Fruit fly (Drosophila melanogaster) Kc167 (cell line): ENCODE results near the gene CG34434.

Experiments
- Myc ChIP-seq: fragments of >200 bp; optimal IDR thresholded peaks from 2 replicates; lab custom pipeline; 2017; ENCODE audit warnings: missing external identifiers
- Sin3A ChIP-seq: fragments of >200 bp; optimal IDR thresholded peaks from 2 replicates; lab custom pipeline; 2018; ENCODE audit warnings: missing external identifiers
- h ChIP-seq: fragments of >200 bp; optimal IDR thresholded peaks from 3 replicates; lab custom pipeline; 2018; ENCODE audit warnings: missing external identifiers
- insv ChIP-seq: fragments of >200 bp; optimal IDR thresholded peaks from 3 replicates; lab custom pipeline; 2018; ENCODE audit warnings: missing external identifiers
- psq ChIP-seq: fragments of >200 bp; optimal IDR thresholded peaks from 2 replicates; lab custom pipeline; 2017; ENCODE audit warnings: missing external identifiers
- ttk ChIP-seq: sonication (Bioruptor generic); optimal IDR thresholded peaks from 2 replicates; lab custom pipeline; 2017; ENCODE audit warnings: missing external identifiers

CG34434 gene

dm6 chrX:5616270-5616669 is at the start of gene CG34434:
Gene CG34434 (minus strand): TSS chrX:5616370.
- TF ChIP-seq insv (lab: Kevin White, UChicago) (no peak), Sin3A (no peak), psq (lab: Kevin White, UChicago) (no peak), h (no peak), Myc (lab: Kevin White, UChicago) (no peak), ttk (no peak)

- TF ChIP-seq psq (lab: Kevin White, UChicago), result no peak
- TF ChIP-seq Myc (lab: Kevin White, UChicago), result no peak
- no peak for TF ChIP-seq ttk
- TF ChIP-seq h, result no peak
- no peak for TF ChIP-seq Sin3A
- no peak for TF ChIP-seq insv (lab: Kevin White, UChicago)
Observed at dm6 chrX:5665902-5666301, 49.7 kb upstream of the CG34434 start, which contains the start of the genes Sirt4 and CG4119. Gene Sirt4 (minus strand): TSS chrX:5665940. Gene CG4119 (plus strand): TSS chrX:5666052.

dm6 chrX:5664222-5664621 is 48.1 kb upstream of the CG34434 start:
- no peak for TF ChIP-seq ttk
- no peak for TF ChIP-seq Myc (lab: Kevin White, UChicago)
- no peak for TF ChIP-seq h
- no peak for TF ChIP-seq Sin3A
- TF ChIP-seq psq (lab: Kevin White, UChicago), result no peak
- no peak for TF ChIP-seq insv (lab: Kevin White, UChicago)

- TF ChIP-seq ttk (no peak), Myc (lab: Kevin White, UChicago) (no peak), Sin3A (no peak), psq (lab: Kevin White, UChicago) (no peak), h (no peak), insv (lab: Kevin White, UChicago) (no peak)
Observed at dm6 chrX:5662761-5663160, 46.6 kb upstream of the CG34434 start, which contains the start of gene OtopLc. Gene OtopLc (minus strand): TSS chrX:5662861.

- TF ChIP-seq ttk, result no peak
Observed at dm6 chrX:5661971-5662370, 45.8 kb upstream of the CG34434 start.

- no peak for TF ChIP-seq insv (lab: Kevin White, UChicago)
- no peak for TF ChIP-seq Sin3A
- no peak for TF ChIP-seq h
- no peak for TF ChIP-seq Myc (lab: Kevin White, UChicago)
- no peak for TF ChIP-seq ttk
- no peak for TF ChIP-seq psq (lab: Kevin White, UChicago)
Observed at dm6 chrX:5649998-5650397, 33.8 kb upstream of the CG34434 start.

- no peak for TF ChIP-seq h
- no peak for TF ChIP-seq insv (lab: Kevin White, UChicago)
- TF ChIP-seq ttk, result no peak
- TF ChIP-seq Myc (lab: Kevin White, UChicago), result no peak
- no peak for TF ChIP-seq psq (lab: Kevin White, UChicago)
- no peak for TF ChIP-seq Sin3A
Observed at dm6 chrX:5649387-5649786, 33.2 kb upstream of the CG34434 start.

dm6 chrX:5648437-5648959 is 32.3 kb upstream of the CG34434 start, which contains the start of gene OtopLa:
Gene OtopLa (minus strand): TSS chrX:5648487.
- TF ChIP-seq h (no peak), ttk (no peak), Myc (lab: Kevin White, UChicago) (no peak), psq (lab: Kevin White, UChicago) (no peak), Sin3A (no peak), insv (lab: Kevin White, UChicago) (no peak)

dm6 chrX:5646228-5646627 is 30.1 kb upstream of the CG34434 start:
- TF ChIP-seq psq (lab: Kevin White, UChicago), result no peak
- no peak for TF ChIP-seq Sin3A
- TF ChIP-seq h, result no peak
- no peak for TF ChIP-seq Myc (lab: Kevin White, UChicago)
- no peak for TF ChIP-seq insv (lab: Kevin White, UChicago)
- no peak for TF ChIP-seq ttk

dm6 chrX:5639083-5639482 is 22.9 kb upstream of the CG34434 start:
- TF ChIP-seq psq (lab: Kevin White, UChicago) (no peak), Myc (lab: Kevin White, UChicago) (no peak), insv (lab: Kevin White, UChicago) (no peak), ttk (no peak), h (no peak), Sin3A (no peak)

- TF ChIP-seq Myc (lab: Kevin White, UChicago) (no peak), psq (lab: Kevin White, UChicago) (no peak), ttk (no peak), h (no peak), insv (lab: Kevin White, UChicago) (no peak), Sin3A (no peak)
Observed at dm6 chrX:5638588-5638987, 22.4 kb upstream of the CG34434 start.

- TF ChIP-seq ttk, result no peak
- no peak for TF ChIP-seq Myc (lab: Kevin White, UChicago)
- no peak for TF ChIP-seq h
- no peak for TF ChIP-seq Sin3A
Observed at dm6 chrX:5637543-5637942, 21.4 kb upstream of the CG34434 start.

dm6 chrX:5636529-5637099 is 20.4 kb upstream of the CG34434 start:
- TF ChIP-seq ttk (no peak), psq (lab: Kevin White, UChicago) (no peak), h (no peak), Sin3A (no peak), Myc (lab: Kevin White, UChicago) (no peak)
